Worm (Caenorhabditis elegans): Measurements from ENCODE around the gene vps-18.

The vps-18 gene

DNA sequence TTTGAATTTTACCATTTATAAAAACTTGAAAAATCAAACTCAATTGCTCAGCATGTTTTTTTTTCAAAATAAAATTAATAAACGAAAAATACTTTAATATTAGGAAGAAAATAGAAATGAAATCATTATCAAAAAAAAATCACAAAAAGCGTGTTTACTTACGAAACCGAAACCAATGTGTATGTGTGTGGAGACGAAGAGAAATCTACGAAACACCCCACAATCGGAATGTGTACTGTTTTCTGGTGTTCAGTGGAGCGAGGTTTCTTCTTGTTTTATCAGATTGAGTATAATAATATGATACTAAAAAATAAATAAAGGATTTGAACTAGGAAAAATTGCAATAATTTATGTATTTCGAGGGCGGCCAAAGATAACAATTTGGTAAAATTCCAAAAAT, 46.7 kb downstream of the vps-18 start (continued):
- TF ChIP-seq sox-4 (tag; optimal IDR thresholded peaks at IDR 0.05) (no peak), vab-15 (tag; optimal IDR thresholded peaks at IDR 0.05) (no peak), nhr-237 (tag; optimal IDR thresholded peaks at IDR 0.05) (no peak), unc-86 (tag; optimal IDR thresholded peaks at IDR 0.05) (no peak), mef-2 (tag; optimal IDR thresholded peaks at IDR 0.05) (no peak), hlh-4 (tag; optimal IDR thresholded peaks at IDR 0.05) (no peak), nhr-19 (GFP tag; conservative IDR thresholded peaks at IDR 0.05) (no peak), fkh-4 (tag; optimal IDR thresholded peaks at IDR 0.05; ENCODE audit: borderline replicate concordance) (no peak), lin-13 (GFP tag; optimal IDR thresholded peaks at IDR 0.05) (no peak), pax-3 (tag; optimal IDR thresholded peaks at IDR 0.05) (no peak), nhr-90 (tag; optimal IDR thresholded peaks at IDR 0.05; ENCODE audit: poor library complexity) (no peak), nhr-20 (tag; optimal IDR thresholded peaks at IDR 0.05) (peak; percentile 19), ceh-8 (GFP tag; optimal IDR thresholded peaks at IDR 0.05) (no peak), ets-5 (GFP tag; IDR thresholded peaks at IDR 0.05) (no peak), nhr-85 (tag) (no peak), dsc-1 (tag; optimal IDR thresholded peaks at IDR 0.05) (no peak), nhr-28 (tag; optimal IDR thresholded peaks at IDR 0.05) (no peak), swsn-7 (tag; optimal IDR thresholded peaks at IDR 0.05) (no peak), aha-1 (tag; optimal IDR thresholded peaks at IDR 0.05) (no peak)

DNA sequence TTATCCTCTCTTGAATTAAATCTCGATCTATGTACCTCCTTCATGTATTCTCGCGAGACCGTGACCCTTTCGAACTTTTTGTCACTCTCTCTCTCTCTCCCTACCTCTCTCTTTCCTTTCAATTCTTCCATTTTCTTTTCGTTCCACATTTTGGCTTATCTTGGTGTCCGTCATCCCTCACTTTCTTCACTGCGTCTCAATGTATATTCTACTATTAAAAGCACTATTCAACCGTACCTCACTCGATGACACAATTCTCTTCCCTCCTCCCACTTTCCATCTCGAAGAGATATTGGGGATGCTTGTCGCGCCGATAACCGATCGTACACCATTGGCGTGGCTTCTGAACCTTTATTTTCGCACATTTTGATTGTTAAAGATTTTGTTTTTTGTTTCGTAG, 49.8 kb downstream of the vps-18 start:
- TF ChIP-seq lin-14 (GFP tag; optimal IDR thresholded peaks at IDR 0.05) (peak; percentile 9), efl-1 (optimal IDR thresholded peaks at IDR 0.05) (no peak), efl-1 (GFP tag; optimal IDR thresholded peaks at IDR 0.05 in 1 of 2) (no peak), C34B4.2 (tag; optimal IDR thresholded peaks at IDR 0.05) (no peak), blmp-1 (tag; optimal IDR thresholded peaks at IDR 0.05) (peak; percentile 87), xbp-1 (tag; optimal IDR thresholded peaks at IDR 0.05) (no peak), nhr-77 (tag; optimal IDR thresholded peaks at IDR 0.05) (no peak), skn-1 (tag; optimal IDR thresholded peaks at IDR 0.05) (no peak), aly-2 (tag; optimal IDR thresholded peaks at IDR 0.05) (no peak)

DNA sequence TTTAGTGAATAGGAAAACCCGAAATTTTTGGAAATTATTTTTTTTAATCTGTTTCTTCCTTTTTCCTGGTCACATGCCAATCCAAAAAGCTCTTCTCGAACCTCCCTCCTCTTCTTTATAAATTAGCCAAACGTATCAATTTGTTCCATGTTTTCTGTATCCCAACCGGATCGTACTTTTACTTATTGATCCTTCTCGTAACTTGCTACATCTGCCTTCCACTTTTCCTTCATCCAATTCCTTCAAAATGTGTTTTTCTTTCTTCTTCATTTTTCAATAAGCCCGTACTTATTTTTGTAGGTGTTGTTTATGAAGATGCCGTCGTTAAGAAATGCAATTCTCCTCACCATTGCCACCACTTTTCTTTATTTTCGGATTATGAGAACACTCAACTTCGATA, 51.0 kb downstream of the vps-18 start, which contains the start of gene cyp-23A1:
cyp-23A1 (plus strand) TSS at position 301 of the 400 bp plus-strand sequence.
- TF ChIP-seq sptf-1 (tag; optimal IDR thresholded peaks at IDR 0.05) (no peak), blmp-1 (tag; optimal IDR thresholded peaks at IDR 0.05) (peak; percentile 4)

DNA sequence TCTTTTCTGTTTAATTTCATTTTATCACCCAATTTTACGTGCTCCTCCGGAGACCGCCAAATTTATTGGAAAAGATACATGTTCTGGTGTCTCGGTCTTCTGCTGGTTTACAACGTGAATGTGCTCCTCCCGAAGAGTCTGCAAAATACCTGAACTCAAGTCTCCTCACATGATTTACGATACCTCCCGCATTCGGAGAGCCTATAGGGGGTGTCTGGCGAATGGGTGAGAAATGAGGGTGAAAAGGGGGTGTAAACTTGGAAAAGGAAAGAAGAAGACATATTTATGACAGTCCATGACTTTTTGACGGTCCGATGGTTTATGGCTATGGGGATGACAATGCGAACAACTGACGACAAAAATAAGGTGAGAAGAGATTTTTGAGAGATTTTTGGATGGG, 55.4 kb downstream of the vps-18 start:
- TF ChIP-seq lin-15B (tag; optimal IDR thresholded peaks at IDR 0.05) (no peak), lin-14 (GFP tag; optimal IDR thresholded peaks at IDR 0.05) (peak; percentile 34), rnt-1 (tag; optimal IDR thresholded peaks at IDR 0.05) (peak; percentile 17), hlh-17 (GFP tag; optimal IDR thresholded peaks at IDR 0.05; ENCODE audit: borderline replicate concordance) (no peak), efl-1 (optimal IDR thresholded peaks at IDR 0.05) (no peak), efl-1 (GFP tag; optimal IDR thresholded peaks at IDR 0.05 in 1 of 2) (peak in 1 of 2 experiments; percentile 63)

DNA sequence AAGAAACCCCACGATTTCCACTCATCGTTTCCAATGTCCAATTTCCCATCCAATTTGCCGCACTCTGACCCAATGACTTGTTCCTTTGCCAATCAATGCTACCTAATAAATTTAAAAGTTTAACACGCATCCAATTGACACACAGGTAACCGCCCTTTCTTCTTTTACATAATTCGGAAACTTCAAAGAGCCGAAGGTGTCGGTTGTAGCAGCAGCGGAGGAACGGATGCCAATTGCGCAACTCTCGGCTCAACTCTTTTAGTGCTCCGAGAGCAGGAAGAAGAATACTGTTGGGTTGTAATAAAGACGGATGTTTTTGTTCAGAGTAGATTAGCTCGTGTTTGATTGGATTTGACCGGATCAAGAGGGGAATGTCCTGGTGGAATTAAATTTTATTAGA, 56.3 kb downstream of the vps-18 start:
- TF ChIP-seq fkh-10 (GFP tag; optimal IDR thresholded peaks at IDR 0.05) (no peak), fkh-8 (tag; optimal IDR thresholded peaks at IDR 0.05) (no peak), alr-1 (tag; optimal IDR thresholded peaks at IDR 0.05; ENCODE audit: borderline replicate concordance) (no peak), ceh-63 (GFP tag; optimal IDR thresholded peaks at IDR 0.05) (no peak)
